Worm (Caenorhabditis elegans) whole organism, L4 larva: ENCODE data around the gene F48G7.7.

Experiments used
- F10B5.3 ChIP-seq: sonication (generic microtip); optimal IDR thresholded peaks from 2 replicates; lab custom pipeline; 2016; ENCODE audit warnings: mild to moderate bottlenecking, missing genetic modification characterization, missing compliant biosample characterization
- F26F4.8 ChIP-seq: fragments of 200-800 bp; sonication (Bioruptor generic); conservative IDR thresholded peaks from 2 replicates; pipeline ENCODE4 v1.3.6; 2022; ENCODE audit warnings: missing genetic modification characterization, missing compliant biosample characterization
- F37D6.2 ChIP-seq: sonication (generic microtip); optimal IDR thresholded peaks from 2 replicates; lab custom pipeline; 2016; ENCODE audit warnings: mild to moderate bottlenecking, missing genetic modification characterization, missing compliant biosample characterization
- F49E8.2 ChIP-seq: sonication (generic microtip); optimal IDR thresholded peaks from 2 replicates; lab custom pipeline; 2016; ENCODE audit warnings: missing compliant biosample characterization, mild to moderate bottlenecking, missing genetic modification characterization, borderline replicate concordance
- Y48G9A.11 ChIP-seq: fragments of 200-800 bp; sonication (Bioruptor generic); IDR thresholded peaks from 2 replicates; pipeline ENCODE4 v1.3.6; 2022; ENCODE audit warnings: missing genetic modification reagents, missing genetic modification characterization, missing compliant biosample characterization
- Y5F2A.4 ChIP-seq: fragments of 200-800 bp; sonication (Bioruptor generic); optimal IDR thresholded peaks from 2 replicates; lab custom pipeline; 2018; ENCODE audit warnings: mild to moderate bottlenecking, missing genetic modification characterization, missing compliant biosample characterization
- Y75B8A.6 ChIP-seq: fragments of 200-800 bp; sonication (Bioruptor generic); IDR thresholded peaks from 2 replicates; pipeline ENCODE4 v1.3.6; 2022; ENCODE audit warnings: missing genetic modification reagents, missing genetic modification characterization, missing compliant biosample characterization
- aha-1 ChIP-seq: fragments of 150-350 bp; peaks from one replicate; lab custom pipeline; 2014; ENCODE audit warnings: missing biosample characterization, missing genetic modification characterization
- aly-2 ChIP-seq: sonication (generic microtip); optimal IDR thresholded peaks from 2 replicates; lab custom pipeline; 2018; ENCODE audit warnings: missing biosample characterization, missing genetic modification characterization
- ama-1 ChIP-seq: fragments of 150-350 bp; optimal IDR thresholded peaks from 2 replicates; lab custom pipeline; 2014; ENCODE audit warnings: inconsistent platforms, mixed read lengths
- arid-1 ChIP-seq: fragments of 200-800 bp; sonication (Bioruptor generic); conservative IDR thresholded peaks from 2 replicates; pipeline ENCODE4 v1.3.6; 2022; ENCODE audit warnings: missing genetic modification reagents, missing genetic modification characterization, missing compliant biosample characterization
- ceh-20 ChIP-seq: fragments of 200-800 bp; sonication (Bioruptor generic); IDR thresholded peaks from 2 replicates; pipeline ENCODE4 v1.3.6; 2022; ENCODE audit warnings: missing genetic modification reagents, missing genetic modification characterization, missing compliant biosample characterization
- ceh-32 ChIP-seq: sonication (generic microtip); optimal IDR thresholded peaks from 2 replicates; lab custom pipeline; 2016; ENCODE audit warnings: mild to moderate bottlenecking, missing genetic modification characterization, missing compliant biosample characterization; ENCODE audit not compliant: poor library complexity
- ces-1 ChIP-seq: fragments of 150-350 bp; sonication (generic microtip); optimal IDR thresholded peaks from 4 replicates; lab custom pipeline; 2014; ENCODE audit warnings: missing biosample characterization, missing genetic modification reagents, missing genetic modification characterization
- cey-2 ChIP-seq: sonication (generic microtip); optimal IDR thresholded peaks from 3 replicates; lab custom pipeline; 2017; ENCODE audit warnings: missing genetic modification characterization, mild to moderate bottlenecking, missing compliant biosample characterization, antibody characterized with exemption, borderline replicate concordance; ENCODE audit not compliant: insufficient read depth
- ctbp-1 ChIP-seq: fragments of 200-800 bp; sonication (Bioruptor generic); IDR thresholded peaks from 2 replicates; pipeline ENCODE4 v1.3.6; 2022; ENCODE audit warnings: missing genetic modification reagents, missing genetic modification characterization, missing compliant biosample characterization
- daf-12 ChIP-seq: fragments of 150-350 bp; optimal IDR thresholded peaks from 2 replicates; lab custom pipeline; 2014; ENCODE audit warnings: missing biosample characterization, missing genetic modification reagents, missing genetic modification characterization
- daf-16 ChIP-seq, 3 experiments: sonication (generic microtip); optimal IDR thresholded peaks; 2 replicates each; lab custom pipeline; 2016 to 2017; ENCODE audit warnings: missing genetic modification characterization in 3 of 3, missing genetic modification reagents in 3 of 3, mild to moderate bottlenecking in 2 of 3, missing compliant biosample characterization in 2 of 3, missing biosample characterization in 1 of 3, moderate library complexity in 1 of 3
- dmd-6 ChIP-seq: fragments of 200-800 bp; sonication (Bioruptor generic); IDR thresholded peaks from 2 replicates; pipeline ENCODE4 v1.3.6; 2022; ENCODE audit warnings: missing genetic modification reagents, missing genetic modification characterization, missing compliant biosample characterization
- fkh-10 ChIP-seq: fragments of 150-350 bp; optimal IDR thresholded peaks from 2 replicates; lab custom pipeline; 2014; ENCODE audit warnings: missing biosample characterization, missing genetic modification reagents, missing genetic modification characterization
- fos-1 ChIP-seq: fragments of 150-350 bp; optimal IDR thresholded peaks from 2 replicates; lab custom pipeline; 2014; ENCODE audit warnings: missing biosample characterization, missing genetic modification characterization
- hlh-11 ChIP-seq: fragments of 200-800 bp; sonication (Bioruptor generic); optimal IDR thresholded peaks from 2 replicates; lab custom pipeline; 2018; ENCODE audit warnings: mild to moderate bottlenecking, missing genetic modification characterization, missing compliant biosample characterization
- hlh-30 ChIP-seq: sonication (generic microtip); optimal IDR thresholded peaks from 2 replicates; lab custom pipeline; 2017; ENCODE audit warnings: antibody characterized with exemption, mild to moderate bottlenecking, missing genetic modification characterization, missing compliant biosample characterization; ENCODE audit not compliant: insufficient read depth
- lim-7 ChIP-seq: fragments of 200-800 bp; sonication (Bioruptor generic); IDR thresholded peaks from 2 replicates; pipeline ENCODE4 v1.3.6; 2022; ENCODE audit warnings: missing genetic modification characterization, missing compliant biosample characterization
- lin-15B ChIP-seq: fragments of 150-350 bp; sonication (generic microtip); optimal IDR thresholded peaks from 3 replicates; lab custom pipeline; 2014; ENCODE audit warnings: missing biosample characterization, missing genetic modification characterization
- lin-29 ChIP-seq: fragments of 200-800 bp; sonication (Bioruptor generic); IDR thresholded peaks from 2 replicates; pipeline ENCODE4 v1.3.6; 2022; ENCODE audit warnings: missing genetic modification reagents, missing genetic modification characterization, missing compliant biosample characterization
- lir-3 ChIP-seq: sonication (generic microtip); optimal IDR thresholded peaks from 2 replicates; lab custom pipeline; 2016; ENCODE audit warnings: mild to moderate bottlenecking, missing genetic modification characterization, missing compliant biosample characterization
- lsy-2 ChIP-seq, 2 experiments: fragments of 150-350 bp in 1 of 2; sonication (generic microtip) in 1 of 2; optimal IDR thresholded peaks; 2 replicates each; lab custom pipeline; 2014 to 2017; ENCODE audit warnings: missing biosample characterization in 2 of 2, missing genetic modification characterization in 2 of 2
- madf-9 ChIP-seq: fragments of 200-800 bp; sonication (Bioruptor generic); conservative IDR thresholded peaks from 2 replicates; pipeline ENCODE4 v1.3.6; 2022; ENCODE audit warnings: missing genetic modification reagents, missing genetic modification characterization, missing compliant biosample characterization
- mdl-1 ChIP-seq, 2 experiments: fragments of 150-350 bp in 1 of 2; sonication (generic microtip) in 1 of 2; optimal IDR thresholded peaks; 2 replicates each; lab custom pipeline; 2014 to 2017; ENCODE audit warnings: missing biosample characterization in 2 of 2, missing genetic modification characterization in 2 of 2
- mes-2 ChIP-seq: sonication (generic microtip); optimal IDR thresholded peaks from 2 replicates; lab custom pipeline; 2016; ENCODE audit warnings: missing genotype, mild to moderate bottlenecking, missing genetic modification characterization, missing compliant biosample characterization; ENCODE audit not compliant: poor library complexity, severe bottlenecking
- mxl-3 ChIP-seq: fragments of 200-800 bp; sonication (Bioruptor generic); optimal IDR thresholded peaks from 2 replicates; lab custom pipeline; 2018; ENCODE audit warnings: mild to moderate bottlenecking, missing genetic modification characterization, missing compliant biosample characterization
- nhr-111 ChIP-seq: fragments of 200-800 bp; sonication (Bioruptor generic); optimal IDR thresholded peaks from 2 replicates; lab custom pipeline; 2018; ENCODE audit warnings: mild to moderate bottlenecking, missing genetic modification characterization, missing compliant biosample characterization
- nhr-76 ChIP-seq: fragments of 150-350 bp; optimal IDR thresholded peaks from 2 replicates; lab custom pipeline; 2014; ENCODE audit warnings: missing biosample characterization, missing genetic modification characterization
- nhr-77 ChIP-seq: fragments of 150-350 bp; optimal IDR thresholded peaks from 2 replicates; lab custom pipeline; 2014; ENCODE audit warnings: missing biosample characterization, missing genetic modification characterization
- pha-4 ChIP-seq, 2 experiments: fragments of 150-350 bp in 1 of 2; fragments of 200-800 bp in 1 of 2; sonication (Bioruptor generic) in 1 of 2; IDR thresholded peaks in 1 of 2; optimal IDR thresholded peaks in 1 of 2; 2 replicates each; pipeline versions ENCODE4 v1.3.6 to Lab custom; 2014 to 2022; ENCODE audit warnings: missing genetic modification characterization in 2 of 2, missing genetic modification reagents in 2 of 2, missing biosample characterization in 1 of 2, missing compliant biosample characterization in 1 of 2
- php-3 ChIP-seq: fragments of 200-800 bp; sonication (Bioruptor generic); IDR thresholded peaks from 2 replicates; pipeline ENCODE4 v1.3.6; 2022; ENCODE audit warnings: missing genetic modification reagents, missing genetic modification characterization, missing compliant biosample characterization
- pqm-1 ChIP-seq: sonication (generic microtip); optimal IDR thresholded peaks from 2 replicates; lab custom pipeline; 2017; ENCODE audit warnings: missing biosample characterization, missing genetic modification characterization
- set-16 ChIP-seq: fragments of 200-800 bp; sonication (Bioruptor generic); IDR thresholded peaks from 2 replicates; pipeline ENCODE4 v1.3.6; 2022; ENCODE audit warnings: missing genetic modification reagents, missing genetic modification characterization, missing compliant biosample characterization
- skn-1 ChIP-seq: fragments of 150-350 bp; optimal IDR thresholded peaks from 2 replicates; lab custom pipeline; 2014; ENCODE audit warnings: missing biosample characterization, missing genetic modification characterization
- spr-1 ChIP-seq: sonication (generic microtip); optimal IDR thresholded peaks from 2 replicates; lab custom pipeline; 2016; ENCODE audit warnings: mild to moderate bottlenecking, missing genetic modification characterization, missing compliant biosample characterization
- spr-3 ChIP-seq: fragments of 200-800 bp; sonication (Bioruptor generic); optimal IDR thresholded peaks from 2 replicates; lab custom pipeline; 2018; ENCODE audit warnings: mild to moderate bottlenecking, missing genetic modification characterization, missing compliant biosample characterization
- zfp-2 ChIP-seq: sonication (generic microtip); optimal IDR thresholded peaks from 2 replicates; lab custom pipeline; 2016; ENCODE audit warnings: mild to moderate bottlenecking, missing genetic modification characterization, missing compliant biosample characterization
- zfp-3 ChIP-seq: fragments of 200-800 bp; sonication (Bioruptor generic); conservative IDR thresholded peaks from 2 replicates; pipeline ENCODE4 v1.3.6; 2022; ENCODE audit warnings: missing genetic modification reagents, missing genetic modification characterization, missing compliant biosample characterization
- zip-11 ChIP-seq: fragments of 200-800 bp; sonication (Bioruptor generic); IDR thresholded peaks from 2 replicates; pipeline ENCODE4 v1.3.6; 2022; ENCODE audit warnings: missing genetic modification characterization, missing compliant biosample characterization

Gene F48G7.7

ce11 chrV:635630-636029 lies 9.4 kb upstream of the F48G7.7 start (continued):
- no peak for TF ChIP-seq php-3 (GFP tag; lab: Robert Waterston, UW)
- TF ChIP-seq set-16 = no peak
- no peak for TF ChIP-seq cey-2 (tag; lab: Kevin White, UChicago)
- no peak for TF ChIP-seq ctbp-1
- TF ChIP-seq daf-16 (GFP tag; optimal IDR thresholded peaks at IDR 0.05; lab: Kevin White, UChicago) = no peak
- peak; percentile 40 for TF ChIP-seq daf-16 (tag; optimal IDR thresholded peaks at IDR 0.05; lab: Kevin White, UChicago)
- TF ChIP-seq zfp-3 (GFP tag; lab: Robert Waterston, UW) = no peak
- TF ChIP-seq ces-1 (GFP tag; lab: Kevin White, UChicago) = no peak
- TF ChIP-seq lin-29 (GFP tag; lab: Robert Waterston, UW) = no peak
- TF ChIP-seq lsy-2 (tag; optimal IDR thresholded peaks at IDR 0.05; lab: Kevin White, UChicago) = peak in 1 of 2 experiments; percentile 2
- TF ChIP-seq arid-1 (GFP tag; lab: Robert Waterston, UW) = no peak
- TF ChIP-seq nhr-76 (tag; lab: Kevin White, UChicago) = no peak
- TF ChIP-seq skn-1 (tag; lab: Kevin White, UChicago) = no peak
- no peak for TF ChIP-seq aly-2 (tag; lab: Kevin White, UChicago)
- TF ChIP-seq F37D6.2 (tag; lab: Kevin White, UChicago) = no peak
- TF ChIP-seq lir-3 = no peak
- TF ChIP-seq fkh-10 (GFP tag; lab: Kevin White, UChicago) = no peak
- no peak for TF ChIP-seq daf-12 (tag; lab: Kevin White, UChicago)
- TF ChIP-seq ceh-32 (tag; lab: Kevin White, UChicago) = no peak
- TF ChIP-seq F49E8.2 (tag; lab: Kevin White, UChicago) = no peak
- TF ChIP-seq lin-15B = no peak
- no peak for TF ChIP-seq Y48G9A.11 (GFP tag; lab: Robert Waterston, UW)
- no peak for TF ChIP-seq Y75B8A.6 (GFP tag; lab: Robert Waterston, UW)
- TF ChIP-seq spr-1 (tag; lab: Kevin White, UChicago) = no peak
- TF ChIP-seq madf-9 (GFP tag; lab: Robert Waterston, UW) = no peak
- TF ChIP-seq mxl-3 (GFP tag; lab: Kevin White, UChicago) = peak; percentile 78
- TF ChIP-seq nhr-111 (GFP tag; lab: Kevin White, UChicago) = no peak

- TF ChIP-seq fos-1 (tag; lab: Kevin White, UChicago) (no peak), F26F4.8 (GFP tag; lab: Robert Waterston, UW) (no peak), zip-11 (GFP tag; lab: Robert Waterston, UW) (no peak), daf-12 (tag; lab: Kevin White, UChicago) (no peak), ceh-20 (GFP tag; lab: Robert Waterston, UW) (no peak), lin-29 (GFP tag; lab: Robert Waterston, UW) (no peak)
Observed at ce11 chrV:634855-635254, 8.6 kb upstream of the F48G7.7 start, which contains the start of gene F48G7.10. TSS of gene F48G7.10 (minus strand) at chrV:634955.

- no peak for TF ChIP-seq nhr-77 (tag; lab: Kevin White, UChicago)
- no peak for TF ChIP-seq nhr-76 (tag; lab: Kevin White, UChicago)
- TF ChIP-seq Y5F2A.4 (GFP tag; lab: Kevin White, UChicago) = no peak
- no peak for TF ChIP-seq pqm-1 (tag; lab: Kevin White, UChicago)
- no peak for TF ChIP-seq hlh-11 (tag; lab: Kevin White, UChicago)
- peak; percentile 10 for TF ChIP-seq hlh-30 (tag; lab: Kevin White, UChicago)
- TF ChIP-seq spr-3 (GFP tag; lab: Kevin White, UChicago) = no peak
- no peak for TF ChIP-seq ces-1 (GFP tag; lab: Kevin White, UChicago)
- TF ChIP-seq dmd-6 (GFP tag; lab: Robert Waterston, UW) = 0 out of 2 replicates have a peak, but pooled peaks have one; percentile 18
- no peak for TF ChIP-seq lim-7
- no peak for TF ChIP-seq mdl-1 (tag; optimal IDR thresholded peaks at IDR 0.05; lab: Kevin White, UChicago)
- TF ChIP-seq pha-4 (GFP tag; IDR thresholded peaks at IDR 0.05; lab: Robert Waterston, UW) = no peak
- no peak for TF ChIP-seq pha-4 (tag; optimal IDR thresholded peaks at IDR 0.05; lab: Kevin White, UChicago)
- TF ChIP-seq zfp-3 (GFP tag; lab: Robert Waterston, UW) = no peak
- TF ChIP-seq zfp-2 (tag; lab: Kevin White, UChicago) = no peak
- peak; percentile 27 for TF ChIP-seq mes-2 (tag; lab: Kevin White, UChicago)
- TF ChIP-seq lir-3 = no peak
- TF ChIP-seq cey-2 (tag; lab: Kevin White, UChicago) = no peak
- TF ChIP-seq ceh-32 (tag; lab: Kevin White, UChicago) = no peak
- TF ChIP-seq ama-1 (lab: Kevin White, UChicago) = no peak
- no peak for TF ChIP-seq php-3 (GFP tag; lab: Robert Waterston, UW)
- TF ChIP-seq aha-1 = no peak
- TF ChIP-seq F10B5.3 = no peak
Observed at ce11 chrV:631832-632231, 5.6 kb upstream of the F48G7.7 start.
